Worm (Caenorhabditis elegans) whole organism, L4 larva: ENCODE data around the gene B0303.16.

Source experiments
- F10B5.3 ChIP-seq: sonication (generic microtip); optimal IDR thresholded peaks from 2 replicates; lab custom pipeline; 2016; ENCODE audit warnings: mild to moderate bottlenecking, missing genetic modification characterization, missing compliant biosample characterization
- R02D3.7 ChIP-seq: fragments of 150-350 bp; sonication (generic microtip); optimal IDR thresholded peaks from 3 replicates; lab custom pipeline; 2014; ENCODE audit warnings: missing biosample characterization, missing genetic modification characterization
- aly-2 ChIP-seq: sonication (generic microtip); optimal IDR thresholded peaks from 2 replicates; lab custom pipeline; 2018; ENCODE audit warnings: missing biosample characterization, missing genetic modification characterization
- arid-1 ChIP-seq: fragments of 200-800 bp; sonication (Bioruptor generic); conservative IDR thresholded peaks from 2 replicates; pipeline ENCODE4 v1.3.6; 2022; ENCODE audit warnings: missing genetic modification reagents, missing genetic modification characterization, missing compliant biosample characterization
- ceh-82 ChIP-seq: sonication (generic microtip); optimal IDR thresholded peaks from 2 replicates; lab custom pipeline; 2017; ENCODE audit warnings: missing biosample characterization, missing genetic modification characterization
- nhr-41 ChIP-seq: fragments of 200-800 bp; sonication (Bioruptor generic); IDR thresholded peaks from 2 replicates; pipeline ENCODE4 v1.3.6; 2022; ENCODE audit warnings: missing genetic modification reagents, missing genetic modification characterization, missing compliant biosample characterization
- nhr-77 ChIP-seq: fragments of 150-350 bp; optimal IDR thresholded peaks from 2 replicates; lab custom pipeline; 2014; ENCODE audit warnings: missing biosample characterization, missing genetic modification characterization
- snpc-4 ChIP-seq: fragments of 150-350 bp; optimal IDR thresholded peaks from 2 replicates; lab custom pipeline; 2014; ENCODE audit warnings: missing biosample characterization, missing genetic modification characterization
- tag-97 ChIP-seq: fragments of 200-800 bp; sonication (Bioruptor generic); IDR thresholded peaks from 2 replicates; pipeline ENCODE4 v1.3.6; 2022; ENCODE audit warnings: missing genetic modification characterization, missing compliant biosample characterization

- TF ChIP-seq arid-1 (no peak), F10B5.3 (no peak), R02D3.7 (tag; lab: Kevin White, UChicago) (no peak), snpc-4 (no peak), ceh-82 (tag; lab: Kevin White, UChicago) (no peak), nhr-41 (GFP tag; lab: Robert Waterston, UW) (no peak), nhr-77 (tag; lab: Kevin White, UChicago) (no peak), aly-2 (no peak), tag-97 (GFP tag; lab: Robert Waterston, UW) (no peak)
Measured at ce11 chrIII:8700289-8700957, 4.4 kb upstream of the B0303.16 start, which contains the start of the genes sdz-1 and vps-33.1.
